Fruit fly (Drosophila melanogaster) whole organism, wandering third instar larva: ENCODE data around the gene Acsx1L.

Experiments used
- CG9705 ChIP-seq: fragments of 200-800 bp; sonication (Bioruptor generic); optimal IDR thresholded peaks from 2 replicates; lab custom pipeline; 2018; ENCODE audit warnings: missing biosample characterization, mild to moderate bottlenecking, missing genetic modification characterization
- Dif ChIP-seq: fragments of 200-275, 200-300 bp; sonication (Bioruptor generic); optimal IDR thresholded peaks from 2 replicates; lab custom pipeline; 2018; ENCODE audit warnings: missing biosample characterization, missing genetic modification characterization; ENCODE audit not compliant: partially characterized antibody
- GATAd ChIP-seq: sonication (Bioruptor generic); optimal IDR thresholded peaks from 2 replicates; lab custom pipeline; 2016; ENCODE audit warnings: missing biosample characterization, missing genetic modification characterization
- HLH106 ChIP-seq: fragments of 200-800 bp; optimal IDR thresholded peaks from 3 replicates; lab custom pipeline; 2019; ENCODE audit warnings: missing biosample characterization, mild to moderate bottlenecking, missing genetic modification characterization, moderate library complexity
- Hnf4 ChIP-seq: fragments of 200-800 bp; sonication (Bioruptor generic); optimal IDR thresholded peaks from 2 replicates; lab custom pipeline; 2016; ENCODE audit warnings: missing biosample characterization, mild to moderate bottlenecking, missing genetic modification characterization
- Hr78 ChIP-seq: fragments of >200 bp; optimal IDR thresholded peaks from 2 replicates; lab custom pipeline; 2017; ENCODE audit warnings: missing biosample characterization, missing genetic modification characterization
- Myc ChIP-seq: fragments of >200 bp; optimal IDR thresholded peaks from 2 replicates; lab custom pipeline; 2017
- N ChIP-seq: fragments of >200 bp; optimal IDR thresholded peaks from 2 replicates; lab custom pipeline; 2018; ENCODE audit warnings: missing biosample characterization, missing external identifiers, missing genetic modification characterization
- dmrt93B ChIP-seq: fragments of 200-800 bp; sonication (Bioruptor generic); optimal IDR thresholded peaks from 2 replicates; lab custom pipeline; 2018; ENCODE audit warnings: missing biosample characterization, mild to moderate bottlenecking, missing genetic modification characterization
- fru ChIP-seq: fragments of 200-800 bp; sonication (Bioruptor generic); optimal IDR thresholded peaks from 3 replicates; lab custom pipeline; 2016; ENCODE audit warnings: missing biosample characterization, mild to moderate bottlenecking, missing genetic modification characterization
- h ChIP-seq: fragments of 200-800 bp; sonication (Bioruptor generic); optimal IDR thresholded peaks from 3 replicates; lab custom pipeline; 2016; ENCODE audit warnings: missing biosample characterization, mild to moderate bottlenecking, missing genetic modification characterization
- jim ChIP-seq: fragments of 175-275, 200-325 bp; sonication (Bioruptor generic); optimal IDR thresholded peaks from 2 replicates; lab custom pipeline; 2016; ENCODE audit warnings: missing biosample characterization, mild to moderate bottlenecking, missing genetic modification characterization
- rgr ChIP-seq: fragments of 200-800 bp; sonication (Bioruptor generic); optimal IDR thresholded peaks from 3 replicates; lab custom pipeline; 2016; ENCODE audit warnings: missing biosample characterization, mild to moderate bottlenecking, missing genetic modification characterization
- usp ChIP-seq: fragments of >200 bp; optimal IDR thresholded peaks from 2 replicates; lab custom pipeline; 2017; ENCODE audit warnings: missing biosample characterization, missing genetic modification characterization

DNA sequence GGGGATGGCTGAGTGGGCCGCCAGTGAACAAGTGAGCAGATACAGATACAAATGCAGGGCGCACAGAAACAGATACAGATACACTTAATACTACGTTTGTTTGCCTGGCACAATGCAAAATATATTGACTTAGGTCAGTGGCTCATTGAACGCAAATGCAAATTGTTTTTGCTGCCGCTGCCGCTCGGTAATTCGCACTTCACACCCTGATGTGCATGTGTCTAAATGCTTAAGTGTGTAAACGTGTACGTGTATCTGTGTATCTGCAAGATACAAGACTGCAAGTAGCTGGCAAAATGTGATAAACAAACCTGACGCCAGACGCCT lies 35.4 kb upstream of the Acsx1L start:
- TF ChIP-seq h (GFP tag; lab: Kevin White, UChicago) = no peak
- no peak for TF ChIP-seq Myc (lab: Kevin White, UChicago)
- TF ChIP-seq fru (GFP tag; lab: Kevin White, UChicago) = no peak
- no peak for TF ChIP-seq N (GFP tag; lab: Kevin White, UChicago)
- TF ChIP-seq usp (GFP tag; lab: Kevin White, UChicago) = no peak
- TF ChIP-seq Hr78 = no peak
- no peak for TF ChIP-seq rgr
- TF ChIP-seq Dif (GFP tag; lab: Kevin White, UChicago) = no peak
- TF ChIP-seq HLH106 (tag; lab: Kevin White, UChicago) = no peak
- TF ChIP-seq jim (GFP tag; lab: Kevin White, UChicago) = no peak
- no peak for TF ChIP-seq CG9705 (GFP tag; lab: Kevin White, UChicago)
- TF ChIP-seq GATAd (GFP tag; lab: Kevin White, UChicago) = no peak
- no peak for TF ChIP-seq Hnf4 (GFP tag; lab: Kevin White, UChicago)
- TF ChIP-seq dmrt93B (GFP tag; lab: Kevin White, UChicago) = no peak
